Worm (Caenorhabditis elegans) whole organism, L4 larva: Measurements from ENCODE around the gene F54F2.9.
A peak's percentile ranks its signal among the peaks of the same experiment; 100 is the strongest.

Source experiments
- dmd-9 ChIP-seq: fragments of 200-800 bp; sonication (Bioruptor generic); IDR thresholded peaks from 2 replicates; pipeline ENCODE4 v1.3.6; 2022; ENCODE audit warnings: missing genetic modification reagents, missing genetic modification characterization, missing compliant biosample characterization
- fkh-10 ChIP-seq: fragments of 150-350 bp; optimal IDR thresholded peaks from 2 replicates; lab custom pipeline; 2014; ENCODE audit warnings: missing biosample characterization, missing genetic modification reagents, missing genetic modification characterization
- hlh-30 ChIP-seq: sonication (generic microtip); optimal IDR thresholded peaks from 2 replicates; lab custom pipeline; 2017; ENCODE audit warnings: antibody characterized with exemption, mild to moderate bottlenecking, missing genetic modification characterization, missing compliant biosample characterization; ENCODE audit not compliant: insufficient read depth
- mep-1 ChIP-seq: fragments of 150-350 bp; sonication (generic microtip); optimal IDR thresholded peaks from 3 replicates; lab custom pipeline; 2014; ENCODE audit warnings: missing biosample characterization, missing genetic modification characterization
- nhr-10 ChIP-seq: fragments of 150-350 bp; optimal IDR thresholded peaks from 2 replicates; lab custom pipeline; 2014; ENCODE audit warnings: missing biosample characterization, missing genetic modification characterization
- nhr-237 ChIP-seq: sonication (generic microtip); optimal IDR thresholded peaks from 2 replicates; lab custom pipeline; 2017; ENCODE audit warnings: missing biosample characterization, missing genetic modification characterization
- nhr-28 ChIP-seq: fragments of 150-350 bp; optimal IDR thresholded peaks from 2 replicates; lab custom pipeline; 2014; ENCODE audit warnings: missing biosample characterization, missing genetic modification characterization
- nhr-48 ChIP-seq: sonication (generic microtip); optimal IDR thresholded peaks from 2 replicates; lab custom pipeline; 2016; ENCODE audit warnings: mild to moderate bottlenecking, missing genetic modification characterization, missing compliant biosample characterization
- nhr-77 ChIP-seq: fragments of 150-350 bp; optimal IDR thresholded peaks from 2 replicates; lab custom pipeline; 2014; ENCODE audit warnings: missing biosample characterization, missing genetic modification characterization
- pqm-1 ChIP-seq: sonication (generic microtip); optimal IDR thresholded peaks from 2 replicates; lab custom pipeline; 2017; ENCODE audit warnings: missing biosample characterization, missing genetic modification characterization
- snpc-4 ChIP-seq: fragments of 150-350 bp; optimal IDR thresholded peaks from 2 replicates; lab custom pipeline; 2014; ENCODE audit warnings: missing biosample characterization, missing genetic modification characterization
- spr-3 ChIP-seq: fragments of 200-800 bp; sonication (Bioruptor generic); optimal IDR thresholded peaks from 2 replicates; lab custom pipeline; 2018; ENCODE audit warnings: mild to moderate bottlenecking, missing genetic modification characterization, missing compliant biosample characterization
- unc-62 ChIP-seq, 3 experiments: fragments of 150-350 bp in 1 of 3; sonication (generic microtip); optimal IDR thresholded peaks in 2 of 3; peaks in 1 of 3; 1 replicate in 1 of 3; 2 replicates in 2 of 3; lab custom pipeline; 2014 to 2017; ENCODE audit warnings: missing biosample characterization in 3 of 3, missing genetic modification characterization in 3 of 3, missing genetic modification reagents in 3 of 3, missing genotype in 1 of 3

DNA sequence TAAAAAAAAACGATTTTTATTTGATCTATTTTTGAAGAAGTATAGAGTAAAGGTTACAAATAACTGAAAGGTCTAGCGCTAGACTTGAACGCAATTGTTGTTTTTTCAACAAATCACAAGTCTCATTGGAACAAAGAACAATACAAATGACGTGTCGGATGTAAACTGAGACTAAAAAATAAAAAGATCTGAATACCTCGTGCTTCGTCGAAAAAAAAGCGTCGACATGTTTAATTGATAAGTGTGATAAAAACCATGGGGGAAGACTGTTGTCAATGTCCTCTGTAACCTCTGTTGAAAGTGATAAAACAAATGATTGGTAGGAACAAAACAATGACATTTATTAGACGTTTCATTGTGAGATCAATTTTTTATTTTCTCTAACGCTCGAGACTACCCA is 44.3 kb downstream of the F54F2.9 start:
- TF ChIP-seq nhr-237 (no peak), hlh-30 (peak; percentile 91), nhr-28 (tag; lab: Kevin White, UChicago) (peak; percentile 78), spr-3 (no peak), nhr-48 (tag; lab: Kevin White, UChicago) (peak; percentile 58), fkh-10 (no peak), unc-62 (GFP tag; optimal IDR thresholded peaks at IDR 0.05 in 1 of 2; lab: Kevin White, UChicago) (no peak), unc-62 (tag; optimal IDR thresholded peaks at IDR 0.05; lab: Kevin White, UChicago) (no peak), mep-1 (tag; lab: Kevin White, UChicago) (peak; percentile 46), nhr-10 (tag; lab: Kevin White, UChicago) (no peak), snpc-4 (tag; lab: Kevin White, UChicago) (no peak), nhr-77 (tag; lab: Kevin White, UChicago) (peak; percentile 70), dmd-9 (GFP tag; lab: Robert Waterston, UW) (no peak), pqm-1 (tag; lab: Kevin White, UChicago) (peak; percentile 50)
